Fruit fly (Drosophila melanogaster): Measurements from ENCODE around the gene CG42371.

The CG42371 gene

dm6 chr2L:2175930-2176643, 41.0 kb downstream of the CG42371 start (continued):
- TF ChIP-seq sc (optimal IDR thresholded peaks at IDR 0.05), result no peak
- no peak for TF ChIP-seq sc (GFP tag; optimal IDR thresholded peaks at IDR 0.05)
- no peak for TF ChIP-seq Sin3A (optimal IDR thresholded peaks at IDR 0.05)
- peak; percentile 33 for TF ChIP-seq CG9215 (GFP tag; IDR thresholded peaks at IDR 0.05)
- TF ChIP-seq Mad (GFP tag; optimal IDR thresholded peaks at IDR 0.05), result no peak
- TF ChIP-seq disco-r (GFP tag; optimal IDR thresholded peaks at IDR 0.05), result no peak
- TF ChIP-seq nmo (GFP tag; optimal IDR thresholded peaks at IDR 0.05), result peak; percentile 51
- no peak for TF ChIP-seq CG11456 (GFP tag; IDR thresholded peaks at IDR 0.05)
- no peak for TF ChIP-seq ttk (GFP tag; IDR thresholded peaks at IDR 0.05)
- no peak for TF ChIP-seq CG10654 (GFP tag; optimal IDR thresholded peaks at IDR 0.05)
- TF ChIP-seq CG15514 (GFP tag; optimal IDR thresholded peaks at IDR 0.05), result peak; percentile 49
- no peak for TF ChIP-seq ERR (GFP tag; optimal IDR thresholded peaks at IDR 0.05)
- TF ChIP-seq Taf1 (GFP tag; IDR thresholded peaks at IDR 0.05), result peak; percentile 20; the same call in 1 of the 2 replicates
- TF ChIP-seq CG13296 (GFP tag; optimal IDR thresholded peaks at IDR 0.05), result peak; percentile 68
- peak; percentile 1 for TF ChIP-seq CG5180 (GFP tag; optimal IDR thresholded peaks at IDR 0.05)
- TF ChIP-seq luna (GFP tag; optimal IDR thresholded peaks at IDR 0.05), result no peak
- TF ChIP-seq phol (tag; optimal IDR thresholded peaks at IDR 0.05), result peak; percentile 54
- peak; percentile 53 for TF ChIP-seq CG2712 (tag; optimal IDR thresholded peaks at IDR 0.05)
- TF ChIP-seq NC2β (GFP tag; optimal IDR thresholded peaks at IDR 0.05), result no peak
- TF ChIP-seq cwo (GFP tag; optimal IDR thresholded peaks at IDR 0.05), result peak; percentile 68
- peak; percentile 68; the same call in 2 of the 3 replicates for TF ChIP-seq CG11695 (GFP tag; IDR thresholded peaks at IDR 0.05)
- TF ChIP-seq Elba2 (GFP tag; optimal IDR thresholded peaks at IDR 0.05), result no peak
- peak; percentile 21 for TF ChIP-seq Ssrp (tag; optimal IDR thresholded peaks at IDR 0.05)
- peak; percentile 32 for TF ChIP-seq Hand (GFP tag; optimal IDR thresholded peaks at IDR 0.05)
- TF ChIP-seq CG4707 (GFP tag; optimal IDR thresholded peaks at IDR 0.05), result no peak
- no peak for TF ChIP-seq ATbp (GFP tag; optimal IDR thresholded peaks at IDR 0.05)
- no peak for TF ChIP-seq Vsx1 (GFP tag; optimal IDR thresholded peaks at IDR 0.05)
- TF ChIP-seq CG18619 (GFP tag; optimal IDR thresholded peaks at IDR 0.05), result peak; percentile 53
- TF ChIP-seq pum (GFP tag; optimal IDR thresholded peaks at IDR 0.05), result no peak
- TF ChIP-seq CG3838 (GFP tag; optimal IDR thresholded peaks at IDR 0.05), result no peak
- no peak for TF ChIP-seq Hr39 (optimal IDR thresholded peaks at IDR 0.05)
- peak; percentile 29; the same call in 1 of the 2 replicates for TF ChIP-seq CG6689 (GFP tag; IDR thresholded peaks at IDR 0.05)
- TF ChIP-seq CG13424 (tag; optimal IDR thresholded peaks at IDR 0.05), result peak; percentile 71
- TF ChIP-seq CG6175 (GFP tag; IDR thresholded peaks at IDR 0.05), result 0 out of 3 replicates have a peak, but pooled peaks have one; percentile 48
- TF ChIP-seq CG10366 (GFP tag; IDR thresholded peaks at IDR 0.05), result peak; percentile 32; the same call in 1 of the 2 replicates
- no peak for TF ChIP-seq Bgb (GFP tag; IDR thresholded peaks at IDR 0.05; ENCODE audit: partially characterized antibody)
- no peak for TF ChIP-seq CG3163 (GFP tag; optimal IDR thresholded peaks at IDR 0.05)
- no peak for TF ChIP-seq jing (GFP tag; optimal IDR thresholded peaks at IDR 0.05)
- TF ChIP-seq sug (tag; optimal IDR thresholded peaks at IDR 0.05), result peak; percentile 39
- no peak for TF ChIP-seq D19A (tag; optimal IDR thresholded peaks at IDR 0.05)
- no peak for TF ChIP-seq bbx (GFP tag; IDR thresholded peaks at IDR 0.05; ENCODE audit: partially characterized antibody)
- TF ChIP-seq schlank (tag; optimal IDR thresholded peaks at IDR 0.05), result no peak
- TF ChIP-seq mirr (GFP tag; optimal IDR thresholded peaks at IDR 0.05), result no peak
- TF ChIP-seq BtbVII (GFP tag; optimal IDR thresholded peaks at IDR 0.05), result no peak
- peak; percentile 84 for TF ChIP-seq CG11696 (GFP tag; IDR thresholded peaks at IDR 0.05)
- no peak for TF ChIP-seq Tbp (GFP tag; optimal IDR thresholded peaks at IDR 0.05)
- no peak for TF ChIP-seq CG14667 (GFP tag; IDR thresholded peaks at IDR 0.05)
- TF ChIP-seq CG32767 (GFP tag; IDR thresholded peaks at IDR 0.05), result no peak
- TF ChIP-seq oc (tag; optimal IDR thresholded peaks at IDR 0.05), result no peak
- TF ChIP-seq fru (optimal IDR thresholded peaks at IDR 0.05), result no peak
- no peak for TF ChIP-seq tx (GFP tag; optimal IDR thresholded peaks at IDR 0.05)

Measured in whole organism, embryonic.